Worm (Caenorhabditis elegans) whole organism, L2 larva: ENCODE data around the gene lipl-6.

Experiments used
- C34F6.9 ChIP-seq: fragments of 150-350 bp; optimal IDR thresholded peaks from 2 replicates; lab custom pipeline; 2014; ENCODE audit warnings: missing biosample characterization, missing genetic modification characterization
- F13H6.1 ChIP-seq: sonication (generic microtip); optimal IDR thresholded peaks from 2 replicates; lab custom pipeline; 2016; ENCODE audit warnings: missing genetic modification characterization, missing compliant biosample characterization
- Y55F3AM.14 ChIP-seq: fragments of 200-800 bp; sonication (Bioruptor generic); optimal IDR thresholded peaks from 2 replicates; lab custom pipeline; 2018; ENCODE audit warnings: mild to moderate bottlenecking, missing genetic modification characterization, missing compliant biosample characterization
- alr-1 ChIP-seq: fragments of 150-350 bp; optimal IDR thresholded peaks from 2 replicates; lab custom pipeline; 2014; ENCODE audit warnings: missing biosample characterization, missing genetic modification characterization
- ama-1 ChIP-seq: fragments of 150-350 bp; optimal IDR thresholded peaks from 2 replicates; lab custom pipeline; 2018; ENCODE audit warnings: inconsistent platforms
- ceh-82 ChIP-seq: fragments of 150-350 bp; optimal IDR thresholded peaks from 2 replicates; lab custom pipeline; 2014; ENCODE audit warnings: missing biosample characterization, missing genetic modification characterization
- crh-2 ChIP-seq: sonication (generic microtip); optimal IDR thresholded peaks from 2 replicates; lab custom pipeline; 2017; ENCODE audit warnings: missing biosample characterization, missing genetic modification characterization
- dmd-4 ChIP-seq: sonication (generic microtip); optimal IDR thresholded peaks from 2 replicates; lab custom pipeline; 2017; ENCODE audit warnings: missing biosample characterization, missing genetic modification characterization
- elt-3 ChIP-seq: sonication (generic microtip); optimal IDR thresholded peaks from 2 replicates; lab custom pipeline; 2017; ENCODE audit warnings: missing biosample characterization, missing genetic modification characterization
- fos-1 ChIP-seq: fragments of 150-350 bp; optimal IDR thresholded peaks from 2 replicates; lab custom pipeline; 2014; ENCODE audit warnings: missing biosample characterization, missing genetic modification characterization
- gmeb-1 ChIP-seq: fragments of 150-350 bp; optimal IDR thresholded peaks from 2 replicates; lab custom pipeline; 2014; ENCODE audit warnings: missing biosample characterization, missing genetic modification characterization
- lin-11 ChIP-seq: fragments of 150-350 bp; sonication (generic microtip); optimal IDR thresholded peaks from 2 replicates; lab custom pipeline; 2014; ENCODE audit warnings: missing biosample characterization, missing genetic modification characterization, inconsistent platforms, mixed read lengths
- lin-39 ChIP-seq: fragments of 150-350 bp; optimal IDR thresholded peaks from 2 replicates; lab custom pipeline; 2014; ENCODE audit warnings: missing biosample characterization, missing genetic modification reagents, missing genetic modification characterization
- lsy-2 ChIP-seq, 2 experiments: fragments of 150-350 bp in 1 of 2; sonication (generic microtip) in 1 of 2; optimal IDR thresholded peaks; 2 replicates each; lab custom pipeline; 2014 to 2017; ENCODE audit warnings: missing biosample characterization in 2 of 2, missing genetic modification characterization in 2 of 2
- nhr-11 ChIP-seq: fragments of 150-350 bp; optimal IDR thresholded peaks from 2 replicates; lab custom pipeline; 2014; ENCODE audit warnings: missing biosample characterization, missing genetic modification characterization
- nhr-12 ChIP-seq: fragments of 150-350 bp; optimal IDR thresholded peaks from 2 replicates; lab custom pipeline; 2014; ENCODE audit warnings: missing biosample characterization, missing genetic modification characterization
- nhr-129 ChIP-seq: fragments of 150-350 bp; optimal IDR thresholded peaks from 2 replicates; lab custom pipeline; 2014; ENCODE audit warnings: missing biosample characterization, missing genetic modification characterization
- nhr-21 ChIP-seq: fragments of 150-350 bp; optimal IDR thresholded peaks from 2 replicates; lab custom pipeline; 2014; ENCODE audit warnings: missing biosample characterization, missing genetic modification characterization
- nhr-237 ChIP-seq: fragments of 150-350 bp; optimal IDR thresholded peaks from 2 replicates; lab custom pipeline; 2014; ENCODE audit warnings: missing biosample characterization, missing genetic modification characterization
- nhr-25 ChIP-seq: fragments of 150-350 bp; sonication (generic microtip); optimal IDR thresholded peaks from 3 replicates; lab custom pipeline; 2014; ENCODE audit warnings: missing biosample characterization, missing genetic modification characterization
- skn-1 ChIP-seq: sonication (generic microtip); optimal IDR thresholded peaks from 2 replicates; lab custom pipeline; 2017; ENCODE audit warnings: missing biosample characterization, missing genetic modification characterization
- sma-9 ChIP-seq, 2 experiments: fragments of 150-350 bp in 1 of 2; sonication (generic microtip) in 1 of 2; optimal IDR thresholded peaks; 2 replicates each; lab custom pipeline; 2014 to 2016; ENCODE audit warnings: missing genetic modification characterization in 2 of 2, mild to moderate bottlenecking in 1 of 2, missing biosample characterization in 1 of 2, missing compliant biosample characterization in 1 of 2, missing genetic modification reagents in 1 of 2, moderate library complexity in 1 of 2
- snpc-4 ChIP-seq: fragments of 150-350 bp; optimal IDR thresholded peaks from 2 replicates; lab custom pipeline; 2014; ENCODE audit warnings: missing biosample characterization, missing genetic modification characterization
- unc-39 ChIP-seq: fragments of 150-350 bp; optimal IDR thresholded peaks from 2 replicates; lab custom pipeline; 2014; ENCODE audit warnings: missing biosample characterization, missing genetic modification characterization
- zag-1 ChIP-seq: fragments of 150-350 bp; optimal IDR thresholded peaks from 2 replicates; lab custom pipeline; 2014; ENCODE audit warnings: missing biosample characterization, missing genetic modification characterization
- ztf-11 ChIP-seq: sonication (generic microtip); optimal IDR thresholded peaks from 2 replicates; lab custom pipeline; 2017; ENCODE audit warnings: missing biosample characterization, missing genetic modification characterization
- ztf-4 ChIP-seq: fragments of 150-350 bp; optimal IDR thresholded peaks from 2 replicates; lab custom pipeline; 2014; ENCODE audit warnings: missing biosample characterization, missing genetic modification characterization

lipl-6 gene

ce11 chrV:6885070-6885469 is 49.0 kb downstream of the lipl-6 start:
- TF ChIP-seq ztf-4 (tag; lab: Kevin White, UChicago) (no peak), nhr-237 (no peak), zag-1 (tag; lab: Kevin White, UChicago) (no peak), lin-11 (tag; lab: Kevin White, UChicago) (no peak), C34F6.9 (no peak), alr-1 (no peak), ama-1 (lab: Kevin White, UChicago) (no peak), lin-39 (tag; lab: Kevin White, UChicago) (no peak), nhr-11 (tag; lab: Kevin White, UChicago) (no peak), lsy-2 (tag; optimal IDR thresholded peaks at IDR 0.05; lab: Kevin White, UChicago) (no peak), elt-3 (tag; lab: Kevin White, UChicago) (no peak), ceh-82 (tag; lab: Kevin White, UChicago) (no peak), nhr-12 (tag; lab: Kevin White, UChicago) (no peak), nhr-21 (tag; lab: Kevin White, UChicago) (no peak), unc-39 (tag; lab: Kevin White, UChicago) (no peak), snpc-4 (tag; lab: Kevin White, UChicago) (no peak), nhr-129 (tag; lab: Kevin White, UChicago) (no peak), sma-9 (GFP tag; optimal IDR thresholded peaks at IDR 0.05; lab: Kevin White, UChicago) (no peak), sma-9 (tag; optimal IDR thresholded peaks at IDR 0.05; lab: Kevin White, UChicago) (no peak), ztf-11 (tag; lab: Kevin White, UChicago) (no peak), dmd-4 (tag; lab: Kevin White, UChicago) (no peak)

- no peak for TF ChIP-seq gmeb-1 (tag; lab: Kevin White, UChicago)
- TF ChIP-seq nhr-129 (tag; lab: Kevin White, UChicago): no peak
- TF ChIP-seq sma-9 (GFP tag; optimal IDR thresholded peaks at IDR 0.05; lab: Kevin White, UChicago): no peak
- no peak for TF ChIP-seq sma-9 (tag; optimal IDR thresholded peaks at IDR 0.05; lab: Kevin White, UChicago)
Observed at ce11 chrV:6882452-6882939, 51.6 kb downstream of the lipl-6 start.

ce11 chrV:6881735-6882134 is 52.4 kb downstream of the lipl-6 start:
- TF ChIP-seq Y55F3AM.14 (GFP tag; lab: Kevin White, UChicago) (no peak), F13H6.1 (tag; lab: Kevin White, UChicago) (no peak), skn-1 (no peak), crh-2 (tag; lab: Kevin White, UChicago) (no peak), nhr-25 (tag; lab: Kevin White, UChicago) (no peak), fos-1 (tag; lab: Kevin White, UChicago) (peak; percentile 59)
